Worm (Caenorhabditis elegans) whole organism, L2 larva: ENCODE measurements around the gene gst-33.

Experiments
- R02D3.7 ChIP-seq: fragments of 150-350 bp; optimal IDR thresholded peaks from 2 replicates; lab custom pipeline; 2014; ENCODE audit warnings: missing biosample characterization, missing genetic modification characterization
- ZK546.5 ChIP-seq: sonication (generic microtip); optimal IDR thresholded peaks from 2 replicates; lab custom pipeline; 2017; ENCODE audit warnings: missing biosample characterization, missing genetic modification characterization
- aly-2 ChIP-seq: fragments of 150-350 bp; optimal IDR thresholded peaks from 2 replicates; lab custom pipeline; 2014; ENCODE audit warnings: missing biosample characterization, missing genetic modification characterization
- blmp-1 ChIP-seq: sonication (generic microtip); optimal IDR thresholded peaks from 2 replicates; lab custom pipeline; 2017; ENCODE audit warnings: missing genetic modification characterization, mild to moderate bottlenecking, missing compliant biosample characterization, antibody characterized with exemption, moderate library complexity; ENCODE audit not compliant: insufficient read depth
- ceh-16 ChIP-seq: fragments of 150-350 bp; optimal IDR thresholded peaks from 2 replicates; lab custom pipeline; 2014; ENCODE audit warnings: missing biosample characterization, missing genetic modification characterization
- ceh-82 ChIP-seq: fragments of 150-350 bp; optimal IDR thresholded peaks from 2 replicates; lab custom pipeline; 2014; ENCODE audit warnings: missing biosample characterization, missing genetic modification characterization
- crh-2 ChIP-seq: sonication (generic microtip); optimal IDR thresholded peaks from 2 replicates; lab custom pipeline; 2017; ENCODE audit warnings: missing biosample characterization, missing genetic modification characterization
- dmd-4 ChIP-seq: sonication (generic microtip); optimal IDR thresholded peaks from 2 replicates; lab custom pipeline; 2017; ENCODE audit warnings: missing biosample characterization, missing genetic modification characterization
- egl-27 ChIP-seq: sonication (generic microtip); optimal IDR thresholded peaks from 3 replicates; lab custom pipeline; 2017; ENCODE audit warnings: missing biosample characterization, missing genetic modification reagents, missing genetic modification characterization
- elt-1 ChIP-seq: fragments of 150-350 bp; optimal IDR thresholded peaks from 2 replicates; lab custom pipeline; 2014; ENCODE audit warnings: missing biosample characterization, missing genetic modification characterization
- fos-1 ChIP-seq: fragments of 150-350 bp; optimal IDR thresholded peaks from 2 replicates; lab custom pipeline; 2014; ENCODE audit warnings: missing biosample characterization, missing genetic modification characterization
- gmeb-1 ChIP-seq: fragments of 150-350 bp; optimal IDR thresholded peaks from 2 replicates; lab custom pipeline; 2014; ENCODE audit warnings: missing biosample characterization, missing genetic modification characterization
- lin-11 ChIP-seq: fragments of 150-350 bp; sonication (generic microtip); optimal IDR thresholded peaks from 2 replicates; lab custom pipeline; 2014; ENCODE audit warnings: missing biosample characterization, missing genetic modification characterization, inconsistent platforms, mixed read lengths
- lin-13 ChIP-seq: fragments of 150-350 bp; optimal IDR thresholded peaks from 2 replicates; lab custom pipeline; 2014; ENCODE audit warnings: missing biosample characterization, missing genetic modification reagents, missing genetic modification characterization
- lin-39 ChIP-seq: fragments of 150-350 bp; optimal IDR thresholded peaks from 2 replicates; lab custom pipeline; 2014; ENCODE audit warnings: missing biosample characterization, missing genetic modification reagents, missing genetic modification characterization
- mab-5 ChIP-seq: fragments of 150-350 bp; optimal IDR thresholded peaks from 2 replicates; lab custom pipeline; 2014; ENCODE audit warnings: missing biosample characterization, missing genetic modification characterization
- mbf-1 ChIP-seq: sonication (generic microtip); optimal IDR thresholded peaks from 2 replicates; lab custom pipeline; 2017; ENCODE audit warnings: missing biosample characterization, missing genetic modification characterization
- mdl-1 ChIP-seq, 2 experiments: fragments of 150-350 bp in 1 of 2; sonication (generic microtip) in 1 of 2; optimal IDR thresholded peaks; 2 replicates each; lab custom pipeline; 2017; ENCODE audit warnings: missing biosample characterization in 2 of 2, missing genetic modification characterization in 2 of 2
- nhr-12 ChIP-seq: fragments of 150-350 bp; optimal IDR thresholded peaks from 2 replicates; lab custom pipeline; 2014; ENCODE audit warnings: missing biosample characterization, missing genetic modification characterization
- nhr-129 ChIP-seq: fragments of 150-350 bp; optimal IDR thresholded peaks from 2 replicates; lab custom pipeline; 2014; ENCODE audit warnings: missing biosample characterization, missing genetic modification characterization
- nhr-237 ChIP-seq: fragments of 150-350 bp; optimal IDR thresholded peaks from 2 replicates; lab custom pipeline; 2014; ENCODE audit warnings: missing biosample characterization, missing genetic modification characterization
- nhr-25 ChIP-seq: fragments of 150-350 bp; sonication (generic microtip); optimal IDR thresholded peaks from 3 replicates; lab custom pipeline; 2014; ENCODE audit warnings: missing biosample characterization, missing genetic modification characterization
- nhr-6 ChIP-seq: fragments of 150-350 bp; optimal IDR thresholded peaks from 2 replicates; lab custom pipeline; 2014; ENCODE audit warnings: missing biosample characterization, missing genetic modification characterization
- nhr-77 ChIP-seq: fragments of 150-350 bp; optimal IDR thresholded peaks from 2 replicates; lab custom pipeline; 2014; ENCODE audit warnings: missing biosample characterization, missing genetic modification characterization
- peb-1 ChIP-seq: fragments of 150-350 bp; optimal IDR thresholded peaks from 2 replicates; lab custom pipeline; 2014; ENCODE audit warnings: missing biosample characterization, missing genetic modification characterization
- sem-4 ChIP-seq: fragments of 150-350 bp; optimal IDR thresholded peaks from 2 replicates; lab custom pipeline; 2014; ENCODE audit warnings: missing biosample characterization, missing genetic modification reagents, missing genetic modification characterization
- skn-1 ChIP-seq: sonication (generic microtip); optimal IDR thresholded peaks from 2 replicates; lab custom pipeline; 2017; ENCODE audit warnings: missing biosample characterization, missing genetic modification characterization
- snpc-4 ChIP-seq: fragments of 150-350 bp; optimal IDR thresholded peaks from 2 replicates; lab custom pipeline; 2014; ENCODE audit warnings: missing biosample characterization, missing genetic modification characterization
- unc-39 ChIP-seq: fragments of 150-350 bp; optimal IDR thresholded peaks from 2 replicates; lab custom pipeline; 2014; ENCODE audit warnings: missing biosample characterization, missing genetic modification characterization
- unc-55 ChIP-seq: fragments of 150-350 bp; sonication (generic microtip); optimal IDR thresholded peaks from 3 replicates; lab custom pipeline; 2014; ENCODE audit warnings: missing biosample characterization, missing genetic modification reagents, missing genetic modification characterization
- unc-62 ChIP-seq: fragments of 150-350 bp; optimal IDR thresholded peaks from 2 replicates; lab custom pipeline; 2014; ENCODE audit warnings: missing biosample characterization, missing genetic modification reagents, missing genetic modification characterization
- ztf-1 ChIP-seq: fragments of 200-800 bp; sonication (Bioruptor generic); conservative IDR thresholded peaks from 2 replicates; pipeline ENCODE4 v1.3.6; 2022; ENCODE audit warnings: missing genetic modification characterization, missing compliant biosample characterization
- ztf-4 ChIP-seq: fragments of 150-350 bp; optimal IDR thresholded peaks from 2 replicates; lab custom pipeline; 2014; ENCODE audit warnings: missing biosample characterization, missing genetic modification characterization

The gst-33 gene

DNA sequence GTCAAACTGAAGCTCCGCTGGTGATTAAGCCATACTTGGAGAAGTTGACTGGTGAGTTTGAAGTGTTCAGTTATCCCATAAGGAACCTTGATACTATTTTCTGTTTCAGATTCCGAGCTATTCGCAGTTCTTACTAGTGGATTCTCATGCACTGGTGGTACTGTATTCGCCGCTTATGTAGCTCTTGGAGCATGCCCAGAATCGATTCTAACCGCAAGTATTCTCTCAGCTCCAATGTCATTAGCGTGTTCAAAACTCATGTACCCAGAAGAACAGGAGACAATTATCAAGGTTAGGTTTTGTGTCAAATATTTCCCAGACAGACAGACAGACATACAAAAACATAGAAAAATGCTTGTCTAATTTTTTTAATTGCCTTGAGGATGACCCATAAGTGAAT lies 3.5 kb downstream of the gst-33 start:
- TF ChIP-seq ztf-4 (tag; lab: Kevin White, UChicago), result no peak
- TF ChIP-seq unc-55 (GFP tag; lab: Kevin White, UChicago), result no peak
- TF ChIP-seq fos-1 (tag; lab: Kevin White, UChicago), result no peak
- TF ChIP-seq mbf-1 (tag; lab: Kevin White, UChicago), result no peak

DNA sequence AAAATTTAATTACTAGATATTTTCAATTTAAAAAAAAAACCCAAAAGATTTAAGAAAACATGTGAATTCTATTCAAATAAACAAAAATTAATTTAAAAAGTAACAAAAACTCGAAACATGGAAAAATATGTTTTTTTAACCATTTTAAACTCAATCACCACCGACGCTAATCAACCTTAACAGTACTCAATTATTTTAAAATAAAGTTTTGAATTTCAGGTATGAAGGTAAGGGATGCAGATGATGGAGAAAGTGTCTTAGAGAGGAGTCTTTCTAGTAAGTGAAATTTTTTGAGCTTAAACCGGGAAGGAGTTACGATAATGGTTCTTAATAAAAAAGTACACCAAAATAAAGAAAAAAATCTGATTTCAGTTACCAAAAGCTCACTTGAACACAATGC lies 4.8 kb downstream of the gst-33 start, which contains the start of gene slc-28.1:
slc-28.1 (plus strand) TSS at position 301 of the 400 bp plus-strand sequence.
- TF ChIP-seq mab-5, result no peak
- TF ChIP-seq blmp-1 (tag; lab: Kevin White, UChicago), result no peak
- no peak for TF ChIP-seq nhr-25
- TF ChIP-seq snpc-4 (tag; lab: Kevin White, UChicago), result no peak
- no peak for TF ChIP-seq lin-11
- no peak for TF ChIP-seq nhr-77 (tag; lab: Kevin White, UChicago)
- no peak for TF ChIP-seq unc-55 (GFP tag; lab: Kevin White, UChicago)
- no peak for TF ChIP-seq nhr-12 (tag; lab: Kevin White, UChicago)
- TF ChIP-seq dmd-4 (tag; lab: Kevin White, UChicago), result no peak
- TF ChIP-seq, all 48 proteins: peak for 0

DNA sequence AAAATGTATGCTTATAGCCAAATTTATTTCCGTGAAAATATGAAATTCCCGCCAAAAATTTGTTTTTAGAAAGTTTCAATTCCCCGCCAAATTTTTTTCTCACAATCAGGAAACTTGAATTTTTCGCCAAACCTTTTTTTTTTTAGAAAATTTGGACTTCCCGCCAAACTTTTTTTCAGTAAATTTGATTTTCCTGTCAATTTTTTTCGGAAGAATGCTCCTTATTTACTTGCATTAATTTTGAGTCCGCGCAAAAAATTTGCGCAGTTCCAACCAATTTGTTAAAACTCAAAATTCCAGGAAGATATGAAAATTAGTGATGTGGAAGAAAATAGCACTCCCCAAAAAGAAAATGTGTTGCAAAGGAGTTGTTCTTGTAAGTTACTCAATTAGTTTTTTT lies 8.4 kb downstream of the gst-33 start, which contains the start of gene slc-28.2:
slc-28.2 (plus strand) TSS at position 301 of the 400 bp plus-strand sequence.
- TF ChIP-seq nhr-237 (tag; lab: Kevin White, UChicago) (no peak), mdl-1 (tag; optimal IDR thresholded peaks at IDR 0.05; lab: Kevin White, UChicago) (no peak), crh-2 (no peak), nhr-25 (no peak), lin-11 (no peak), peb-1 (no peak), nhr-77 (tag; lab: Kevin White, UChicago) (no peak), ZK546.5 (tag; lab: Kevin White, UChicago) (no peak), skn-1 (no peak), R02D3.7 (tag; lab: Kevin White, UChicago) (no peak), fos-1 (tag; lab: Kevin White, UChicago) (no peak), unc-39 (tag; lab: Kevin White, UChicago) (no peak), elt-1 (tag; lab: Kevin White, UChicago) (no peak), sem-4 (tag; lab: Kevin White, UChicago) (no peak), mbf-1 (tag; lab: Kevin White, UChicago) (no peak), ceh-16 (tag; lab: Kevin White, UChicago) (no peak), gmeb-1 (tag; lab: Kevin White, UChicago) (no peak), lin-39 (tag; lab: Kevin White, UChicago) (no peak), ztf-1 (no peak)

DNA sequence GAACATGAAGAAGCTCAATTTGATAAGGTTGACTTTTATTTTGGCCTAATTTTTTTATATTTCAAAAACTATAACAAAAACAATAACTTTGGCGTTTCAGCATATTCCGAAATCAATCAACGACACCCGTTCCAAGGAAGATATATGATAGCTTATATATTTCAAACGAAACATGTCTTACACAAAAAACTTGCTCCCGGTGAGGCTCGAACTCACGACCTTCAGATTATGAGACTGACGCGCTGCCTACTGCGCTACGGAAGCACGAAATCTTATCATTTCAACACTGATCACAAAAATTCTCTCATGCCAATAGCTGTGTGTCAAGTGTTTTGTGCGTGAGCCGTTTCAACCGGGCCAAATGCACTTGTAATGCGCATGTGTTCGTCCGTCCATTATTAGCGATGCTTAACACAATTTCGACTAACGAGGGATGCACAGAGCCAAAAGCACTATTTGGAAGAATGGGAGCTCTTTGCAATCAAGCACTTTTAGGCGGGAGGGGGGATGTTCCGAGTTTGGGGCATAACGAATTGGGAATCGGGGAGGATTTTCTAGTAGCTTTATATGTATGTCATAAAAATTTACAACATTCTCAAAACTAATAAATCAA lies 13.1 kb downstream of the gst-33 start:
- TF ChIP-seq ceh-82 (no peak), egl-27 (tag; lab: Kevin White, UChicago) (no peak), dmd-4 (tag; lab: Kevin White, UChicago) (no peak), lin-13 (GFP tag; lab: Kevin White, UChicago) (no peak), nhr-129 (tag; lab: Kevin White, UChicago) (no peak), nhr-237 (tag; lab: Kevin White, UChicago) (no peak)

DNA sequence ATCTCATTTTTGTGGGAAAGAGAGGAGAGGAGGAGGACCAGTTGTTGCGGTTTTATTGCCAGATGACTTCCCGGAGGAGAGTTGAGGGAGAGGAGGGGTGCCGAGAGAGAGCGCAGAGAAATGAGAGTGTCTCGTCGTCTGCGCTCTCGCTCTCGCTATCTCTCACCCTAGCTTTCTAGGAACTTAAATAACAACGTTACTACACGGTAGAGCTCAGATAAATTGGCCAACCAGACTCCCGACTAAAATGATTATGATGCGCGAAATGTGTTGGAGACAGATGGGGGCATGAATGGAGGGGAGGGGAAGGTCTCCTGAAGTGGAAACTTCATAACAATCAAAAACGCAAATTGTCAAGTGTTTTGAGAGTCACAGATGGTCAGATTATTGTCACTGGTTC lies 13.7 kb downstream of the gst-33 start:
- TF ChIP-seq lin-11 (no peak), nhr-6 (no peak), blmp-1 (tag; lab: Kevin White, UChicago) (no peak), nhr-129 (tag; lab: Kevin White, UChicago) (no peak), crh-2 (no peak), peb-1 (no peak), elt-1 (tag; lab: Kevin White, UChicago) (no peak), nhr-77 (tag; lab: Kevin White, UChicago) (no peak), mbf-1 (tag; lab: Kevin White, UChicago) (no peak), aly-2 (no peak), ZK546.5 (tag; lab: Kevin White, UChicago) (no peak), unc-62 (GFP tag; lab: Kevin White, UChicago) (no peak), ceh-16 (tag; lab: Kevin White, UChicago) (no peak), unc-55 (GFP tag; lab: Kevin White, UChicago) (no peak), ztf-1 (no peak), mab-5 (no peak), unc-39 (tag; lab: Kevin White, UChicago) (no peak)
- TF ChIP-seq, all 48 proteins: peak for 0
